Worm (Caenorhabditis elegans) whole organism, midembryonic: ENCODE results near the gene ugt-41.

Experiments
- T22C8.4 ChIP-seq: fragments of 200-800 bp; sonication (Bioruptor generic); IDR thresholded peaks from 2 replicates; pipeline ENCODE4 v1.3.6; 2022; ENCODE audit warnings: missing genetic modification characterization, missing compliant biosample characterization
- cog-1 ChIP-seq: sonication (generic microtip); optimal IDR thresholded peaks from 2 replicates; lab custom pipeline; 2016; ENCODE audit warnings: missing genetic modification characterization, missing compliant biosample characterization
- flt-1 ChIP-seq: fragments of 200-800 bp; sonication (Bioruptor generic); IDR thresholded peaks from 2 replicates; pipeline ENCODE4 v1.3.6; 2022; ENCODE audit warnings: missing genetic modification characterization, missing compliant biosample characterization
- klf-2 ChIP-seq: fragments of 200-800 bp; sonication (Bioruptor generic); conservative IDR thresholded peaks from 2 replicates; pipeline ENCODE4 v1.3.6; 2022; ENCODE audit warnings: missing genetic modification reagents, missing genetic modification characterization, missing compliant biosample characterization
- med-1 ChIP-seq: sonication (generic microtip); optimal IDR thresholded peaks from 2 replicates; lab custom pipeline; 2017; ENCODE audit warnings: missing genetic modification characterization, mild to moderate bottlenecking, missing compliant biosample characterization, antibody characterized with exemption, missing genetic modification reagents; ENCODE audit not compliant: insufficient read depth
- ref-1 ChIP-seq: fragments of 200-800 bp; sonication (Bioruptor generic); conservative IDR thresholded peaks from 2 replicates; pipeline ENCODE4 v1.3.6; 2022; ENCODE audit warnings: missing genetic modification reagents, missing genetic modification characterization, missing compliant biosample characterization
- tab-1 ChIP-seq: fragments of 200-800 bp; sonication (Bioruptor generic); IDR thresholded peaks from 2 replicates; pipeline ENCODE4 v1.3.6; 2022; ENCODE audit warnings: missing genetic modification characterization, missing compliant biosample characterization
- ztf-23 ChIP-seq: fragments of 200-800 bp; sonication (Bioruptor generic); IDR thresholded peaks from 2 replicates; pipeline ENCODE4 v1.3.6; 2022; ENCODE audit warnings: missing genetic modification reagents, missing genetic modification characterization, missing compliant biosample characterization
- ztf-29 ChIP-seq: fragments of 200-800 bp; sonication (Bioruptor generic); IDR thresholded peaks from 2 replicates; pipeline ENCODE4 v1.3.6; 2022; ENCODE audit warnings: missing genetic modification reagents, missing genetic modification characterization, missing compliant biosample characterization

- TF ChIP-seq med-1, result no peak
- no peak for TF ChIP-seq klf-2 (GFP tag; lab: Robert Waterston, UW)
- no peak for TF ChIP-seq ztf-23
- TF ChIP-seq cog-1 (tag; lab: Kevin White, UChicago), result no peak
- TF ChIP-seq tab-1 (GFP tag; lab: Robert Waterston, UW), result no peak
- TF ChIP-seq flt-1 (GFP tag; lab: Robert Waterston, UW), result no peak
- no peak for TF ChIP-seq ztf-29
- no peak for TF ChIP-seq ref-1
- no peak for TF ChIP-seq T22C8.4
Measured at ce11 chrV:7132248-7132647, 31.1 kb downstream of the ugt-41 start, which contains the start of gene sre-10.
